Worm (Caenorhabditis elegans): Measurements from ENCODE around the gene tbc-16.

The tbc-16 gene

DNA sequence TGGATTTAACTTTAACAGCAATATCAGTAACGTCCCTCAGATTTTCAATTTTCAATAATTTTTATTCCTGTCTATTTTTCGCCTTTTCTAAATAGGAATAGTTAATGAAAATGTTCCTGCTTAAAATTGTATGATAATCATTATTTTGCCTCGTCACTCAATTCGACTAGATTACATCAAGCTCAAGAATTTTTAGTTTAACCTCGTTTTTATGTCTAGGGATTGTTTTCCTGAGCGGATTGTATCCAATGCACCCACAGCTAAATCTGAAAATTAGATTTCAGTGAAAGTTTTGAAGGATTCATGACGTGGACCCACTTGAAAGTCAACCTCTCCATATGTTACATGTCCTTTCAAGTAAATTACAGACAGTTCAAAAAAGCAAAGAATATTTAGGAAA, 26.5 kb downstream of the tbc-16 start:
- TF ChIP-seq zip-4 (GFP tag; optimal IDR thresholded peaks at IDR 0.05) (no peak), lin-35 (GFP tag; optimal IDR thresholded peaks at IDR 0.05) (no peak), unc-30 (tag; optimal IDR thresholded peaks at IDR 0.05) (no peak), ceh-90 (tag; optimal IDR thresholded peaks at IDR 0.05) (no peak), ztf-4 (tag; optimal IDR thresholded peaks at IDR 0.05) (no peak), pqm-1 (tag; optimal IDR thresholded peaks at IDR 0.05) (no peak), ceh-8 (GFP tag; optimal IDR thresholded peaks at IDR 0.05) (no peak), xbp-1 (tag; optimal IDR thresholded peaks at IDR 0.05) (no peak), elt-3 (tag; optimal IDR thresholded peaks at IDR 0.05) (no peak), elt-2 (tag; optimal IDR thresholded peaks at IDR 0.05) (no peak), fos-1 (tag; optimal IDR thresholded peaks at IDR 0.05) (no peak)

DNA sequence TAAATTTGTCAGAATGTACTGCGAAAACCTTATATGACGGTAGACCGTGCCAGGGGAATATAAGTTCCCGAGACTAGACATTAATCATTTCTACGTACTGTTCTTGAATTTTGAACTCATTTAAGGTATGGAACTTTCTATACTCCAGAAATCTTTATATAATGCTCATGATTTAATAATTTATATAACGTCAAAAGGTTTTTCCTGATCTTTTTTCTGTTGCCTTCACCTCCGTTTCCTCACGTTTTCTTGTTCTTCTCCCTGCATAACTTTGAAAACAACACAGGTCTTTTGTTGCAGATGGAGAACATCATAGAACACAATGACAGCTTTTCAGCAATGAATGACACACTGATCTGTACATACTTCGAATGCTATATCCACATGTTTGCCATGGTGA, 33.7 kb downstream of the tbc-16 start, which contains the start of gene egl-6:
TSS of gene egl-6 (plus strand) at position 301 of the 400 bp plus-strand sequence.
- TF ChIP-seq unc-98 (GFP tag; IDR thresholded peaks at IDR 0.05) (no peak), unc-130 (tag; optimal IDR thresholded peaks at IDR 0.05) (no peak), nhr-28 (tag; optimal IDR thresholded peaks at IDR 0.05) (no peak), swsn-7 (tag; optimal IDR thresholded peaks at IDR 0.05) (no peak), ceh-63 (GFP tag; optimal IDR thresholded peaks at IDR 0.05) (no peak), fkh-10 (GFP tag; optimal IDR thresholded peaks at IDR 0.05) (no peak), isw-1 (GFP tag; IDR thresholded peaks at IDR 0.05) (no peak), nhr-20 (tag; optimal IDR thresholded peaks at IDR 0.05) (no peak), C04F5.9 (tag; optimal IDR thresholded peaks at IDR 0.05) (no peak), mab-9 (GFP tag; IDR thresholded peaks at IDR 0.05) (no peak), aly-2 (tag; optimal IDR thresholded peaks at IDR 0.05) (no peak), nhr-84 (tag; optimal IDR thresholded peaks at IDR 0.05) (no peak), mef-2 (tag; optimal IDR thresholded peaks at IDR 0.05) (no peak), snu-23 (GFP tag; optimal IDR thresholded peaks at IDR 0.05) (no peak), lin-39 (tag; optimal IDR thresholded peaks at IDR 0.05) (no peak), nhr-47 (tag; optimal IDR thresholded peaks at IDR 0.05) (no peak)

DNA sequence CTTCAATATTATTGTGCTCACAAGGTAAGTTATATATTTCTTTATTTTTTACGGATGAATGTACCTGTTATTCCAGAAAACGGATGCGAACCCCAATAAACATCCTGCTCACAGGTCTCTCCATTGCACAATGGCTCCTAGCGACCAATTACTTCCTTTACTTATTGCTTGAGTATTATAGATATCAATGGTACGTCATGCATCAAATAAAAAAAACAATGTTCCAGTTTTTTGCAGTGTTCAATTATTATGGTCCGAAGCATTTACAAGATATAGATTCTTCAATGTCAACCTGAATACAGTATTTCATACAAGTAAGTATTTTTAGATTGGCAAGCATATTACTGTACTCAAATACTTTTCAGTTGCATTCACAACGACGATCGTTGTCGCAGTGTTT, 35.8 kb downstream of the tbc-16 start:
- TF ChIP-seq efl-1 (optimal IDR thresholded peaks at IDR 0.05): no peak
- peak in 1 of 2 experiments; percentile 50 for TF ChIP-seq efl-1 (GFP tag; optimal IDR thresholded peaks at IDR 0.05 in 1 of 2)
- TF ChIP-seq nhr-47 (tag; optimal IDR thresholded peaks at IDR 0.05): no peak

DNA sequence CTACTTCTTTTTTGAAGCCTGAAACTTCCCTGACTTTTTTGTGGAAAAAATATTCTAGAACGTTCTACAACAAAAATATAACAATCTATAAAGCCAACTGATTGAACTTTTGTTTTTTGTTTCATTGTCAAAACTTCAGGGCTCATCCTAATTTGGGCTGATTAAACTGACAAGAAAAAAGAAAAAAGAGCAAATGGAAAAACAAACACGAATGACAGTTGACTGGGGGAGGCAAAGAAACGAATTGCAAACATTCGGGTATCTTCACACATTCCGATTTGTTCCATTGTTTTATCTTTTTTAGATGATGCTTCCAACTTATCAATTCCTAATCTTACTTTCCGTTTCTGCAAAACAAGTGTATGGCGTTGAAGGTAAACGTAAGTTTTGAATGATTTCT, 38.3 kb downstream of the tbc-16 start, which contains the start of gene C46F4.3:
TSS of gene C46F4.3 (plus strand) at position 301 of the 400 bp plus-strand sequence.
- TF ChIP-seq C34B4.2 (tag; optimal IDR thresholded peaks at IDR 0.05) (no peak), egl-13 (tag; optimal IDR thresholded peaks at IDR 0.05) (no peak), pqm-1 (tag; optimal IDR thresholded peaks at IDR 0.05) (no peak), lin-14 (GFP tag; optimal IDR thresholded peaks at IDR 0.05) (no peak), tlp-1 (tag; optimal IDR thresholded peaks at IDR 0.05) (no peak), rnt-1 (tag; optimal IDR thresholded peaks at IDR 0.05) (no peak), ztf-11 (tag; optimal IDR thresholded peaks at IDR 0.05) (no peak), hlh-4 (tag; optimal IDR thresholded peaks at IDR 0.05) (no peak), lsy-2 (tag; optimal IDR thresholded peaks at IDR 0.05) (no peak), C16A3.4 (tag; optimal IDR thresholded peaks at IDR 0.05) (no peak), xbp-1 (tag; optimal IDR thresholded peaks at IDR 0.05) (no peak), nhr-28 (tag; optimal IDR thresholded peaks at IDR 0.05) (no peak), fkh-8 (tag; optimal IDR thresholded peaks at IDR 0.05) (no peak), zip-4 (GFP tag; optimal IDR thresholded peaks at IDR 0.05) (no peak), nhr-47 (tag; optimal IDR thresholded peaks at IDR 0.05) (no peak), aha-1 (tag; optimal IDR thresholded peaks at IDR 0.05) (no peak), unc-98 (GFP tag; IDR thresholded peaks at IDR 0.05) (no peak), lir-3 (tag; optimal IDR thresholded peaks at IDR 0.05; ENCODE audit: poor library complexity) (no peak), efl-1 (optimal IDR thresholded peaks at IDR 0.05) (no peak), efl-1 (GFP tag; optimal IDR thresholded peaks at IDR 0.05 in 1 of 2) (no peak)
